Worm (Caenorhabditis elegans) whole organism, L1 larva: ENCODE data around the gene exos-4.2.

Experiments used
- C04F5.9 ChIP-seq: sonication (generic microtip); optimal IDR thresholded peaks from 2 replicates; lab custom pipeline; 2016; ENCODE audit warnings: missing genetic modification characterization, missing compliant biosample characterization
- C16A3.4 ChIP-seq: fragments of 150-350 bp; optimal IDR thresholded peaks from 2 replicates; lab custom pipeline; 2014; ENCODE audit warnings: missing biosample characterization, missing genetic modification characterization
- Y116A8C.19 ChIP-seq: sonication (generic microtip); optimal IDR thresholded peaks from 2 replicates; lab custom pipeline; 2016; ENCODE audit warnings: missing compliant biosample characterization, missing genetic modification characterization, borderline replicate concordance
- aha-1 ChIP-seq: fragments of 150-350 bp; optimal IDR thresholded peaks from 2 replicates; lab custom pipeline; 2014; ENCODE audit warnings: missing biosample characterization, missing genetic modification characterization
- alr-1 ChIP-seq: fragments of 200-800 bp; sonication (Bioruptor generic); optimal IDR thresholded peaks from 2 replicates; lab custom pipeline; 2018; ENCODE audit warnings: borderline replicate concordance, mild to moderate bottlenecking, missing genetic modification characterization, missing compliant biosample characterization
- ama-1 ChIP-seq: fragments of 150-350 bp; optimal IDR thresholded peaks from 2 replicates; lab custom pipeline; 2014
- blmp-1 ChIP-seq: fragments of 150-350 bp; optimal IDR thresholded peaks from 2 replicates; lab custom pipeline; 2014; ENCODE audit warnings: missing biosample characterization, missing genetic modification characterization
- ceh-63 ChIP-seq: fragments of 200-800 bp; sonication (Bioruptor generic); optimal IDR thresholded peaks from 2 replicates; lab custom pipeline; 2018; ENCODE audit warnings: mild to moderate bottlenecking, missing genetic modification characterization, missing compliant biosample characterization
- ceh-82 ChIP-seq, 3 experiments: fragments of 150-350 bp in 1 of 3; sonication (generic microtip) in 2 of 3; optimal IDR thresholded peaks; 2 replicates each; lab custom pipeline; 2014 to 2017; ENCODE audit warnings: missing biosample characterization in 3 of 3, missing genetic modification characterization in 3 of 3
- ceh-88 ChIP-seq: fragments of 200-800 bp; sonication (Bioruptor generic); IDR thresholded peaks from 2 replicates; pipeline ENCODE4 v1.3.6; 2022; ENCODE audit warnings: missing genetic modification characterization, missing compliant biosample characterization
- ceh-90 ChIP-seq: sonication (generic microtip); optimal IDR thresholded peaks from 2 replicates; lab custom pipeline; 2016; ENCODE audit warnings: missing genetic modification characterization, missing compliant biosample characterization
- dpl-1 ChIP-seq, 3 experiments: fragments of 150-350 bp in 2 of 3; sonication (generic microtip) in 1 of 3; optimal IDR thresholded peaks; 2 replicates each; lab custom pipeline; 2014 to 2017; ENCODE audit warnings: missing biosample characterization in 3 of 3, missing genetic modification characterization in 3 of 3, missing genetic modification reagents in 3 of 3
- dsc-1 ChIP-seq: sonication (generic microtip); optimal IDR thresholded peaks from 2 replicates; lab custom pipeline; 2016; ENCODE audit warnings: mild to moderate bottlenecking, missing genetic modification characterization, missing compliant biosample characterization
- efl-1 ChIP-seq, 4 experiments: fragments of 150-350 bp; optimal IDR thresholded peaks in 3 of 4; peaks in 1 of 4; 1 replicate in 1 of 4; 2 replicates in 3 of 4; lab custom pipeline; 2014; ENCODE audit warnings: missing biosample characterization in 2 of 4, missing genetic modification characterization in 2 of 4, missing genetic modification reagents in 2 of 4
- egl-13 ChIP-seq: sonication (generic microtip); optimal IDR thresholded peaks from 2 replicates; lab custom pipeline; 2016; ENCODE audit warnings: missing genotype, missing genetic modification reagents, missing genetic modification characterization, missing compliant biosample characterization
- egl-27 ChIP-seq, 2 experiments: fragments of 150-350 bp in 1 of 2; sonication (generic microtip); optimal IDR thresholded peaks; 3 replicates each; lab custom pipeline; 2017 to 2018; ENCODE audit warnings: missing biosample characterization in 2 of 2, missing genetic modification characterization in 2 of 2, missing genetic modification reagents in 2 of 2
- fkh-10 ChIP-seq: sonication (generic microtip); optimal IDR thresholded peaks from 2 replicates; lab custom pipeline; 2017; ENCODE audit warnings: missing biosample characterization, missing genetic modification reagents, missing genetic modification characterization
- fkh-4 ChIP-seq: sonication (generic microtip); optimal IDR thresholded peaks from 2 replicates; lab custom pipeline; 2016; ENCODE audit warnings: missing compliant biosample characterization, missing genetic modification characterization, borderline replicate concordance
- hlh-4 ChIP-seq: sonication (generic microtip); optimal IDR thresholded peaks from 2 replicates; lab custom pipeline; 2016; ENCODE audit warnings: mild to moderate bottlenecking, missing genetic modification characterization, missing compliant biosample characterization
- hpl-2 ChIP-seq: fragments of 150-350 bp; optimal IDR thresholded peaks from 2 replicates; lab custom pipeline; 2014; ENCODE audit warnings: missing biosample characterization, missing genetic modification reagents, missing genetic modification characterization
- lin-13 ChIP-seq: fragments of 150-350 bp; optimal IDR thresholded peaks from 2 replicates; lab custom pipeline; 2014; ENCODE audit warnings: missing biosample characterization, missing genetic modification reagents, missing genetic modification characterization
- lin-14 ChIP-seq: fragments of 200-800 bp; sonication (Bioruptor generic); optimal IDR thresholded peaks from 2 replicates; lab custom pipeline; 2018; ENCODE audit warnings: mild to moderate bottlenecking, missing genetic modification characterization, moderate library complexity, missing compliant biosample characterization
- lin-35 ChIP-seq, 2 experiments: fragments of 150-350 bp; optimal IDR thresholded peaks; 2 replicates each; lab custom pipeline; 2014; ENCODE audit warnings: missing biosample characterization in 2 of 2, missing genetic modification characterization in 2 of 2, missing genetic modification reagents in 2 of 2
- lsy-2 ChIP-seq, 2 experiments: fragments of 150-350 bp; optimal IDR thresholded peaks; 2 replicates each; lab custom pipeline; 2014; ENCODE audit warnings: missing biosample characterization in 2 of 2, missing genetic modification characterization in 2 of 2
- mab-9 ChIP-seq: fragments of 200-800 bp; sonication (Bioruptor generic); IDR thresholded peaks from 2 replicates; pipeline ENCODE4 v1.3.6; 2022; ENCODE audit warnings: missing genetic modification reagents, missing genetic modification characterization, missing compliant biosample characterization
- mdl-1 ChIP-seq, 2 experiments: fragments of 150-350 bp; optimal IDR thresholded peaks; 2 replicates each; lab custom pipeline; 2014 to 2017; ENCODE audit warnings: missing biosample characterization in 2 of 2, missing genetic modification characterization in 2 of 2, inconsistent platforms in 1 of 2
- mef-2 ChIP-seq: fragments of 150-350 bp; optimal IDR thresholded peaks from 2 replicates; lab custom pipeline; 2014; ENCODE audit warnings: missing biosample characterization, missing genetic modification characterization
- mep-1 ChIP-seq: fragments of 150-350 bp; optimal IDR thresholded peaks from 2 replicates; lab custom pipeline; 2014; ENCODE audit warnings: missing biosample characterization, missing genetic modification characterization
- nhr-12 ChIP-seq: sonication (generic microtip); optimal IDR thresholded peaks from 2 replicates; lab custom pipeline; 2017; ENCODE audit warnings: missing biosample characterization, missing genetic modification characterization
- nhr-20 ChIP-seq: sonication (generic microtip); optimal IDR thresholded peaks from 2 replicates; lab custom pipeline; 2016; ENCODE audit warnings: mild to moderate bottlenecking, missing genetic modification characterization, missing compliant biosample characterization
- nhr-237 ChIP-seq: fragments of 150-350 bp; optimal IDR thresholded peaks from 2 replicates; lab custom pipeline; 2014; ENCODE audit warnings: missing biosample characterization, missing genetic modification characterization
- nhr-28 ChIP-seq: fragments of 150-350 bp; optimal IDR thresholded peaks from 2 replicates; lab custom pipeline; 2014; ENCODE audit warnings: missing biosample characterization, missing genetic modification characterization
- nhr-47 ChIP-seq: sonication (generic microtip); optimal IDR thresholded peaks from 2 replicates; lab custom pipeline; 2016; ENCODE audit warnings: mild to moderate bottlenecking, missing genetic modification characterization, moderate library complexity, missing compliant biosample characterization
- nhr-71 ChIP-seq: sonication (generic microtip); optimal IDR thresholded peaks from 2 replicates; lab custom pipeline; 2016; ENCODE audit warnings: mild to moderate bottlenecking, missing genetic modification characterization, moderate library complexity, missing compliant biosample characterization
- nhr-76 ChIP-seq: sonication (generic microtip); optimal IDR thresholded peaks from 2 replicates; lab custom pipeline; 2017; ENCODE audit warnings: missing biosample characterization, missing genetic modification characterization
- nhr-77 ChIP-seq: fragments of 150-350 bp; optimal IDR thresholded peaks from 2 replicates; lab custom pipeline; 2014; ENCODE audit warnings: missing biosample characterization, missing genetic modification characterization
- nhr-90 ChIP-seq: sonication (generic microtip); optimal IDR thresholded peaks from 2 replicates; lab custom pipeline; 2016; ENCODE audit warnings: mild to moderate bottlenecking, missing genetic modification characterization, missing compliant biosample characterization; ENCODE audit not compliant: poor library complexity
- pag-3 ChIP-seq: sonication (generic microtip); optimal IDR thresholded peaks from 2 replicates; lab custom pipeline; 2017; ENCODE audit warnings: missing genetic modification characterization, mild to moderate bottlenecking, missing compliant biosample characterization, antibody characterized with exemption, borderline replicate concordance; ENCODE audit not compliant: insufficient read depth
- pax-3 ChIP-seq: fragments of 200-800 bp; sonication (Bioruptor generic); optimal IDR thresholded peaks from 2 replicates; lab custom pipeline; 2018; ENCODE audit warnings: mild to moderate bottlenecking, missing genetic modification characterization, moderate library complexity, missing compliant biosample characterization
- rnt-1 ChIP-seq: sonication (generic microtip); optimal IDR thresholded peaks from 2 replicates; lab custom pipeline; 2016; ENCODE audit warnings: mild to moderate bottlenecking, missing genetic modification characterization, moderate library complexity, missing compliant biosample characterization
- sox-4 ChIP-seq: sonication (generic microtip); optimal IDR thresholded peaks from 2 replicates; lab custom pipeline; 2016; ENCODE audit warnings: missing genetic modification characterization, missing compliant biosample characterization
- sup-37 ChIP-seq: fragments of 200-800 bp; sonication (Bioruptor generic); optimal IDR thresholded peaks from 2 replicates; lab custom pipeline; 2018; ENCODE audit warnings: mild to moderate bottlenecking, missing genetic modification characterization, missing compliant biosample characterization
- swsn-7 ChIP-seq: sonication (generic microtip); optimal IDR thresholded peaks from 2 replicates; lab custom pipeline; 2016; ENCODE audit warnings: missing genetic modification characterization, missing compliant biosample characterization
- unc-30 ChIP-seq: sonication (generic microtip); optimal IDR thresholded peaks from 2 replicates; lab custom pipeline; 2017; ENCODE audit warnings: missing biosample characterization, missing genetic modification characterization
- unc-86 ChIP-seq: sonication (generic microtip); optimal IDR thresholded peaks from 2 replicates; lab custom pipeline; 2016; ENCODE audit warnings: missing genetic modification characterization, missing compliant biosample characterization
- unc-98 ChIP-seq: fragments of 200-800 bp; sonication (Bioruptor generic); IDR thresholded peaks from 2 replicates; pipeline ENCODE4 v1.3.6; 2022; ENCODE audit warnings: missing genetic modification characterization, missing compliant biosample characterization
- xbp-1 ChIP-seq: sonication (generic microtip); optimal IDR thresholded peaks from 2 replicates; lab custom pipeline; 2016; ENCODE audit warnings: missing genetic modification characterization, missing compliant biosample characterization
- zag-1 ChIP-seq: fragments of 150-350 bp; optimal IDR thresholded peaks from 2 replicates; lab custom pipeline; 2014; ENCODE audit warnings: missing biosample characterization, missing genetic modification characterization
- zip-4 ChIP-seq: fragments of 200-800 bp; sonication (Bioruptor generic); optimal IDR thresholded peaks from 2 replicates; lab custom pipeline; 2018; ENCODE audit warnings: mild to moderate bottlenecking, missing genetic modification characterization, moderate library complexity, missing compliant biosample characterization
- ztf-11 ChIP-seq, 2 experiments: sonication (generic microtip); optimal IDR thresholded peaks; 2 replicates each; lab custom pipeline; 2016 to 2017; ENCODE audit warnings: missing genetic modification characterization in 2 of 2, missing biosample characterization in 1 of 2, missing compliant biosample characterization in 1 of 2

Gene exos-4.2

ce11 chrIII:833711-834442 lies 26.1 kb upstream of the exos-4.2 start:
- TF ChIP-seq ceh-88 (GFP tag; lab: Robert Waterston, UW) (peak; percentile 45; the same call in 1 of the 2 replicates), mef-2 (tag; lab: Kevin White, UChicago) (no peak), egl-27 (tag; optimal IDR thresholded peaks at IDR 0.05; lab: Kevin White, UChicago) (peak; percentile 74 to 78), xbp-1 (tag; lab: Kevin White, UChicago) (peak; percentile 82), nhr-20 (tag; lab: Kevin White, UChicago) (peak; percentile 91), nhr-90 (tag; lab: Kevin White, UChicago) (peak; percentile 84), pax-3 (tag; lab: Kevin White, UChicago) (peak; percentile 70), mdl-1 (tag; optimal IDR thresholded peaks at IDR 0.05; lab: Kevin White, UChicago) (peak in 1 of 2 experiments; percentile 97), fkh-10 (GFP tag; lab: Kevin White, UChicago) (peak; percentile 81), zag-1 (tag; lab: Kevin White, UChicago) (no peak), sup-37 (GFP tag; lab: Kevin White, UChicago) (peak; percentile 45), dpl-1 (GFP tag; optimal IDR thresholded peaks at IDR 0.05; lab: Kevin White, UChicago) (peak; percentile 67 to 68 (median 67)), nhr-237 (tag; lab: Kevin White, UChicago) (peak; percentile 90), lin-35 (GFP tag; optimal IDR thresholded peaks at IDR 0.05; lab: Kevin White, UChicago) (peak; percentile 79 to 89), nhr-77 (tag; lab: Kevin White, UChicago) (peak; percentile 95), unc-86 (tag; lab: Kevin White, UChicago) (peak; percentile 80), mep-1 (peak; percentile 93), sox-4 (tag; lab: Kevin White, UChicago) (no peak), nhr-76 (tag; lab: Kevin White, UChicago) (no peak), alr-1 (no peak), blmp-1 (tag; lab: Kevin White, UChicago) (peak; percentile 51), nhr-71 (peak; percentile 97), pag-3 (tag; lab: Kevin White, UChicago) (no peak), nhr-47 (tag; lab: Kevin White, UChicago) (peak; percentile 91), zip-4 (GFP tag; lab: Kevin White, UChicago) (peak; percentile 92), C16A3.4 (tag; lab: Kevin White, UChicago) (peak; percentile 94), efl-1 (optimal IDR thresholded peaks at IDR 0.05; lab: Kevin White, UChicago) (peak; percentile 79 to 90), efl-1 (GFP tag; optimal IDR thresholded peaks at IDR 0.05 in 1 of 2; lab: Kevin White, UChicago) (peak; percentile 69 to 96), nhr-12 (no peak), egl-13 (tag; lab: Kevin White, UChicago) (peak; percentile 54), ceh-63 (GFP tag; lab: Kevin White, UChicago) (no peak), unc-98 (GFP tag; lab: Robert Waterston, UW) (no peak; the same call in 1 of the 2 replicates), ceh-82 (tag; optimal IDR thresholded peaks at IDR 0.05; lab: Kevin White, UChicago) (peak; percentile 75 to 97 (median 85)), aha-1 (tag; lab: Kevin White, UChicago) (no peak), rnt-1 (tag; lab: Kevin White, UChicago) (peak; percentile 86), lin-13 (peak; percentile 91), unc-30 (tag; lab: Kevin White, UChicago) (no peak), Y116A8C.19 (tag; lab: Kevin White, UChicago) (no peak), lin-14 (peak; percentile 99), mab-9 (GFP tag; lab: Robert Waterston, UW) (peak; percentile 63; the same call in 1 of the 2 replicates), fkh-4 (no peak), swsn-7 (peak; percentile 93), ceh-90 (peak; percentile 43), nhr-28 (tag; lab: Kevin White, UChicago) (no peak), hlh-4 (tag; lab: Kevin White, UChicago) (no peak), lsy-2 (tag; optimal IDR thresholded peaks at IDR 0.05; lab: Kevin White, UChicago) (peak; percentile 81 to 95), dsc-1 (tag; lab: Kevin White, UChicago) (peak; percentile 65), ztf-11 (tag; optimal IDR thresholded peaks at IDR 0.05; lab: Kevin White, UChicago) (peak in 1 of 2 experiments; percentile 11), C04F5.9 (tag; lab: Kevin White, UChicago) (no peak), hpl-2 (GFP tag; lab: Kevin White, UChicago) (peak; percentile 56), ama-1 (lab: Kevin White, UChicago) (peak; percentile 80)
